Fruit fly (Drosophila melanogaster): Measurements from ENCODE around the gene Ir93a.

DNA sequence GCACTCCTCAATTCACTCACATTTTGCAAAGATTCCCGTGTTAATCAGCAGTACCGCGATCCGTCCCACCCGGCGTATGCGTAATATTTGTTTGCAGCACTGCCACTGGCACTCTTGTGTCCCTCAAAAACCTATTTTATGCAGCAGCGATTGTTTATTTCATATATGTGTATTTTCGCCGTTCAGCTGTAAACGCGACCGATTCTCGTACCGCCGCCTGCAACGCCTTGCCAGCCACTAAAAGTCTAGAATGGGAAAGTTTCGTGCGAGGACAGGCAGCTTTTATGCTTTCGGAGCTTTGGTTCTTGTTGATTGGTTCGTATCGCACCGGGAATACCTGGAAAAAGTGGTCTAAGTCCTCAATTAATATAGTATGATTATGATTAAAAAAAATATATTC is 41.1 kb downstream of the Ir93a start, which contains the start of gene CG17270:
- TF ChIP-seq CG8478 (optimal IDR thresholded peaks at IDR 0.05) (no peak), CTCF (optimal IDR thresholded peaks at IDR 0.05) (no peak)
